Fruit fly (Drosophila melanogaster) whole organism, adult: ENCODE measurements around the gene CG17361.

Source experiments
- Mnt ChIP-seq: fragments of 200-800 bp; sonication (Bioruptor generic); optimal IDR thresholded peaks from 2 replicates; lab custom pipeline; 2016; ENCODE audit warnings: missing biosample characterization, mild to moderate bottlenecking, missing genetic modification characterization
- cic ChIP-seq: fragments of 200-800 bp; sonication (Bioruptor generic); optimal IDR thresholded peaks from 2 replicates; lab custom pipeline; 2017; ENCODE audit warnings: missing biosample characterization, mild to moderate bottlenecking, missing genetic modification characterization, moderate library complexity
- kay ChIP-seq: fragments of 200-800 bp; sonication (Bioruptor generic); peaks from one replicate; lab custom pipeline; 2016; ENCODE audit warnings: missing biosample characterization, missing genetic modification characterization, borderline replicate concordance
- ovo ChIP-seq: fragments of 200-800 bp; sonication (Bioruptor generic); optimal IDR thresholded peaks from 2 replicates; lab custom pipeline; 2016; ENCODE audit warnings: missing biosample characterization, missing genetic modification characterization
- toe ChIP-seq: fragments of 200-800 bp; sonication (Bioruptor generic); optimal IDR thresholded peaks from 2 replicates; lab custom pipeline; 2016; ENCODE audit warnings: missing biosample characterization, missing genetic modification characterization

DNA sequence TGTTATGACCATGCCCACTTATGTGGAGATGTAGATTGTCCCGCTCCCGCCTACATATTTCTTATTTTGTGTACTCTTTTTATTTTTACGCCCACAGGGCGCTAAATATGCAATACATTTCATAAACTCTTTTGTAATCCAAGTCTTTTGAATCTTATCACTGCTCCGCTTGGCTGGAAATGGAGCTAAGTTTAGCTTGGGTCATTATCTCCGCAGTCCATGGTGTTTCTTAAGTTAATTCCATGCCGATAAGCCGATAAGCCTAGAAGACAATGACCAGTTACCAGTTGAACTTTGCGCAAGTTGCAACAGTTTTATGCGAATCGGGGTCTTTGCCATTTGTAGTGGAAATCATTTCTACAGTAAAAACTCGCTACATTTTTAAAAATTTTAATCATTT lies 554 bp upstream of the CG17361 start:
- TF ChIP-seq Mnt (GFP tag; lab: Kevin White, UChicago) (no peak), ovo (GFP tag; lab: Kevin White, UChicago) (no peak), kay (GFP tag; lab: Kevin White, UChicago) (no peak), toe (no peak), cic (GFP tag; lab: Kevin White, UChicago) (no peak)
